Worm (Caenorhabditis elegans): ENCODE measurements around the gene drr-2.

Gene drr-2

DNA sequence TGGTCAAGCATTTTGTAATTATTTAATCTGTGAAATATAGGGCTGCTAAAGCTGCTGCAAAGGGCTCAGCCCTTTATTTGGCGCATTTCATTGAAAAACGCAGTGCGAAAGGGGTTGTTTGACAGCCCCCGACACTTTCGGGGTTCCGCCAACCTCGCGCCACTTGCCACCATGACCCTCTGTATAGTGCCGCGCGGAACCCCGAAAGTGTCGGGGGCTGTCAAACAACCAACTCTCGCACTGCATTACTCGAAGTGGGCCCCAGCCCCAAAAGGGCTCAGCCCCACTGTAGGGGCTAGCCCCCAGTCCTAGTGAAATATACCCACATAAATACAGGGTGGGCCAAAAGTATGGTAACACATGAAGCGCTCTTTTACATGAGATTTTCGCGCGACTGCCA, 43.1 kb downstream of the drr-2 start:
- no peak for TF ChIP-seq ceh-13 (GFP tag; optimal IDR thresholded peaks at IDR 0.05)
- TF ChIP-seq flt-1 (GFP tag; IDR thresholded peaks at IDR 0.05), result no peak
- no peak for TF ChIP-seq B0310.2 (tag; optimal IDR thresholded peaks at IDR 0.05)
